Worm (Caenorhabditis elegans) whole organism, young adult: ENCODE results near the gene C26E6.1.
A peak's percentile ranks its signal among the peaks of the same experiment; 100 is the strongest.
"Not testable (repeated sequence)": the region's sequence is repeated elsewhere in the genome, so short reads cannot be mapped to it uniquely, and the experiment has no call there.

ENCODE experiments used
- B0336.3 ChIP-seq: fragments of 200-800 bp; sonication (Bioruptor generic); IDR thresholded peaks from 2 replicates; pipeline ENCODE4 v1.3.6; 2022; ENCODE audit warnings: missing genetic modification characterization, missing compliant biosample characterization
- C06A6.2 ChIP-seq: fragments of 200-800 bp; sonication (Bioruptor generic); conservative IDR thresholded peaks from 2 replicates; pipeline ENCODE4 v1.3.6; 2022; ENCODE audit warnings: missing genetic modification characterization, missing compliant biosample characterization
- C17E4.6 ChIP-seq: fragments of 200-800 bp; sonication (Bioruptor generic); IDR thresholded peaks from 2 replicates; pipeline ENCODE4 v1.3.6; 2022; ENCODE audit warnings: missing genetic modification reagents, missing genetic modification characterization, missing compliant biosample characterization
- F23B12.7 ChIP-seq: sonication (generic microtip); optimal IDR thresholded peaks from 2 replicates; lab custom pipeline; 2017; ENCODE audit warnings: missing genetic modification characterization, mild to moderate bottlenecking, missing compliant biosample characterization, antibody characterized with exemption, moderate library complexity; ENCODE audit not compliant: insufficient read depth
- F33H1.4 ChIP-seq: fragments of 200-800 bp; sonication (Bioruptor generic); IDR thresholded peaks from 2 replicates; pipeline ENCODE4 v1.3.6; 2022; ENCODE audit warnings: missing genetic modification reagents, missing genetic modification characterization, missing compliant biosample characterization
- K11D2.4 ChIP-seq: fragments of 200-800 bp; sonication (Bioruptor generic); IDR thresholded peaks from 2 replicates; pipeline ENCODE4 v1.3.6; 2022; ENCODE audit warnings: missing genetic modification reagents, missing genetic modification characterization, missing compliant biosample characterization
- Y67H2A.10 ChIP-seq: fragments of 200-800 bp; sonication (Bioruptor generic); conservative IDR thresholded peaks from 2 replicates; pipeline ENCODE4 v1.3.6; 2022; ENCODE audit warnings: missing genetic modification reagents, missing genetic modification characterization, missing compliant biosample characterization
- Y95B8A.8 ChIP-seq: fragments of 200-800 bp; sonication (Bioruptor generic); IDR thresholded peaks from 2 replicates; pipeline ENCODE4 v1.3.6; 2022; ENCODE audit warnings: missing genetic modification reagents, missing genetic modification characterization, missing compliant biosample characterization
- attf-3 ChIP-seq: fragments of 200-800 bp; sonication (Bioruptor generic); conservative IDR thresholded peaks from 2 replicates; pipeline ENCODE4 v1.3.6; 2022; ENCODE audit warnings: missing genetic modification reagents, missing genetic modification characterization, missing compliant biosample characterization
- attf-5 ChIP-seq: fragments of 200-800 bp; sonication (Bioruptor generic); optimal IDR thresholded peaks from 2 replicates; lab custom pipeline; 2018; ENCODE audit warnings: mild to moderate bottlenecking, missing genetic modification characterization, missing compliant biosample characterization
- cebp-1 ChIP-seq, 2 experiments: fragments of 200-800 bp in 1 of 2; sonication (Bioruptor generic) in 1 of 2; sonication (generic microtip) in 1 of 2; IDR thresholded peaks in 1 of 2; optimal IDR thresholded peaks in 1 of 2; 2 replicates each; pipeline versions ENCODE4 v1.3.6 to Lab custom; 2017 to 2022; ENCODE audit warnings: missing compliant biosample characterization in 2 of 2, missing genetic modification characterization in 2 of 2, mild to moderate bottlenecking in 1 of 2, missing genetic modification reagents in 1 of 2, moderate library complexity in 1 of 2
- cebp-2 ChIP-seq: fragments of 200-800 bp; sonication (Bioruptor generic); IDR thresholded peaks from 2 replicates; pipeline ENCODE4 v1.3.6; 2022; ENCODE audit warnings: missing genetic modification characterization, missing compliant biosample characterization
- ceh-100 ChIP-seq: fragments of 200-800 bp; sonication (Bioruptor generic); IDR thresholded peaks from 2 replicates; pipeline ENCODE4 v1.3.6; 2022; ENCODE audit warnings: missing genetic modification reagents, missing genetic modification characterization, missing compliant biosample characterization
- ceh-27 ChIP-seq: fragments of 200-800 bp; sonication (Bioruptor generic); optimal IDR thresholded peaks from 2 replicates; lab custom pipeline; 2018; ENCODE audit warnings: mild to moderate bottlenecking, missing genetic modification characterization, moderate library complexity, missing compliant biosample characterization
- ceh-91 ChIP-seq: fragments of 200-800 bp; sonication (Bioruptor generic); IDR thresholded peaks from 2 replicates; pipeline ENCODE4 v1.3.6; 2022; ENCODE audit warnings: missing genetic modification reagents, missing genetic modification characterization, missing compliant biosample characterization
- dpff-1 ChIP-seq: sonication (generic microtip); optimal IDR thresholded peaks from 2 replicates; lab custom pipeline; 2017; ENCODE audit warnings: mild to moderate bottlenecking, missing genetic modification characterization, missing compliant biosample characterization
- egrh-3 ChIP-seq: fragments of 200-800 bp; sonication (Bioruptor generic); IDR thresholded peaks from 2 replicates; pipeline ENCODE4 v1.3.6; 2022; ENCODE audit warnings: missing genetic modification reagents, missing genetic modification characterization, missing compliant biosample characterization
- hlh-12 ChIP-seq: sonication (generic microtip); optimal IDR thresholded peaks from 2 replicates; lab custom pipeline; 2016; ENCODE audit warnings: missing genetic modification characterization, missing compliant biosample characterization
- hmg-1.2 ChIP-seq: fragments of 200-800 bp; sonication (Bioruptor generic); IDR thresholded peaks from 2 replicates; pipeline ENCODE4 v1.3.6; 2022; ENCODE audit warnings: missing genetic modification reagents, missing genetic modification characterization, missing compliant biosample characterization
- lin-26 ChIP-seq: fragments of 200-800 bp; sonication (Bioruptor generic); IDR thresholded peaks from 2 replicates; pipeline ENCODE4 v1.3.6; 2022; ENCODE audit warnings: missing genetic modification reagents, missing genetic modification characterization, missing compliant biosample characterization
- lin-35 ChIP-seq, 3 experiments: fragments of 150-350 bp in 2 of 3; sonication (generic microtip) in 1 of 3; optimal IDR thresholded peaks; 2 replicates each; lab custom pipeline; 2014 to 2018; ENCODE audit warnings: missing biosample characterization in 3 of 3, missing genetic modification characterization in 3 of 3, missing genetic modification reagents in 3 of 3
- lin-40 ChIP-seq: sonication (generic microtip); optimal IDR thresholded peaks from 2 replicates; lab custom pipeline; 2016; ENCODE audit warnings: missing genetic modification characterization, mild to moderate bottlenecking, missing compliant biosample characterization, missing genotype, missing genetic modification reagents
- lin-54 ChIP-seq: fragments of 200-800 bp; sonication (Bioruptor generic); optimal IDR thresholded peaks from 2 replicates; lab custom pipeline; 2018; ENCODE audit warnings: mild to moderate bottlenecking, missing genetic modification characterization, missing compliant biosample characterization
- lsl-1 ChIP-seq: fragments of 200-800 bp; sonication (Bioruptor generic); optimal IDR thresholded peaks from 2 replicates; lab custom pipeline; 2018; ENCODE audit warnings: mild to moderate bottlenecking, missing genetic modification characterization, moderate library complexity, missing compliant biosample characterization
- madf-6 ChIP-seq: fragments of 200-800 bp; sonication (Bioruptor generic); IDR thresholded peaks from 2 replicates; pipeline ENCODE4 v1.3.6; 2022; ENCODE audit warnings: missing genetic modification reagents, missing genetic modification characterization, missing compliant biosample characterization
- mcd-1 ChIP-seq: fragments of 200-800 bp; sonication (Bioruptor generic); IDR thresholded peaks from 2 replicates; pipeline ENCODE4 v1.3.6; 2022; ENCODE audit warnings: missing genetic modification reagents, missing genetic modification characterization, missing compliant biosample characterization
- mel-28 ChIP-seq: sonication (generic microtip); optimal IDR thresholded peaks from 2 replicates; lab custom pipeline; 2016; ENCODE audit warnings: borderline replicate concordance, mild to moderate bottlenecking, missing genetic modification characterization, missing compliant biosample characterization
- nfyb-1 ChIP-seq: fragments of 200-800 bp; sonication (Bioruptor generic); IDR thresholded peaks from 2 replicates; pipeline ENCODE4 v1.3.6; 2022; ENCODE audit warnings: missing genetic modification reagents, missing genetic modification characterization, missing compliant biosample characterization
- nhr-120 ChIP-seq: fragments of 200-800 bp; sonication (Bioruptor generic); IDR thresholded peaks from 2 replicates; pipeline ENCODE4 v1.3.6; 2022; ENCODE audit warnings: missing genetic modification characterization, missing compliant biosample characterization
- pbrm-1 ChIP-seq: fragments of 200-800 bp; sonication (Bioruptor generic); IDR thresholded peaks from 2 replicates; pipeline ENCODE4 v1.3.6; 2022; ENCODE audit warnings: missing genetic modification reagents, missing genetic modification characterization, missing compliant biosample characterization
- pha-4 ChIP-seq: fragments of 150-350 bp; sonication (generic microtip); optimal IDR thresholded peaks from 2 replicates; lab custom pipeline; 2014; ENCODE audit warnings: missing biosample characterization, missing genetic modification reagents, missing genetic modification characterization
- rpc-1 ChIP-seq, 2 experiments: fragments of 150-350 bp in 1 of 2; sonication (generic microtip) in 1 of 2; optimal IDR thresholded peaks; 2 replicates each; lab custom pipeline; 2014 to 2018; ENCODE audit warnings: missing biosample characterization in 1 of 2, missing genetic modification characterization in 1 of 2, missing genetic modification reagents in 1 of 2, missing genotype in 1 of 2
- snpc-4 ChIP-seq, 5 experiments: fragments of 150-350 bp in 1 of 5; sonication (generic microtip) in 4 of 5; optimal IDR thresholded peaks; 2 replicates each; lab custom pipeline; 2014 to 2018; ENCODE audit warnings: missing genetic modification characterization in 5 of 5, missing biosample characterization in 3 of 5, antibody characterized with exemption in 2 of 5, mild to moderate bottlenecking in 2 of 5, missing compliant biosample characterization in 2 of 5, missing genotype in 2 of 5, moderate library complexity in 2 of 5, missing genetic modification reagents in 1 of 5
- zfh-2 ChIP-seq: fragments of 200-800 bp; sonication (Bioruptor generic); conservative IDR thresholded peaks from 2 replicates; pipeline ENCODE4 v1.3.6; 2022; ENCODE audit warnings: missing genetic modification reagents, missing genetic modification characterization, missing compliant biosample characterization
- ztf-18 ChIP-seq: sonication (generic microtip); optimal IDR thresholded peaks from 2 replicates; lab custom pipeline; 2016; ENCODE audit warnings: missing genotype, mild to moderate bottlenecking, missing genetic modification characterization, missing compliant biosample characterization
- ztf-26 ChIP-seq: sonication (generic microtip); optimal IDR thresholded peaks from 2 replicates; lab custom pipeline; 2017; ENCODE audit warnings: missing genetic modification characterization, missing compliant biosample characterization
- ztf-3 ChIP-seq: fragments of 200-800 bp; sonication (Bioruptor generic); optimal IDR thresholded peaks from 2 replicates; lab custom pipeline; 2018; ENCODE audit warnings: mild to moderate bottlenecking, missing genetic modification characterization, missing compliant biosample characterization

C26E6.1 gene

ce11 chrIII:4918906-4919305 is 37.8 kb upstream of the C26E6.1 start:
- TF ChIP-seq mel-28 (tag; lab: Kevin White, UChicago) (no peak), pha-4 (tag; lab: Kevin White, UChicago) (no peak), snpc-4 (GFP tag; optimal IDR thresholded peaks at IDR 0.05; lab: Kevin White, UChicago) (no peak), snpc-4 (tag; optimal IDR thresholded peaks at IDR 0.05; lab: Kevin White, UChicago) (no peak), F23B12.7 (tag; lab: Kevin White, UChicago) (no peak), lin-35 (GFP tag; optimal IDR thresholded peaks at IDR 0.05; lab: Kevin White, UChicago) (no peak), lsl-1 (GFP tag; lab: Kevin White, UChicago) (no peak), dpff-1 (tag; lab: Kevin White, UChicago) (no peak)
- TF ChIP-seq, all 124 proteins: peak for 0

DNA sequence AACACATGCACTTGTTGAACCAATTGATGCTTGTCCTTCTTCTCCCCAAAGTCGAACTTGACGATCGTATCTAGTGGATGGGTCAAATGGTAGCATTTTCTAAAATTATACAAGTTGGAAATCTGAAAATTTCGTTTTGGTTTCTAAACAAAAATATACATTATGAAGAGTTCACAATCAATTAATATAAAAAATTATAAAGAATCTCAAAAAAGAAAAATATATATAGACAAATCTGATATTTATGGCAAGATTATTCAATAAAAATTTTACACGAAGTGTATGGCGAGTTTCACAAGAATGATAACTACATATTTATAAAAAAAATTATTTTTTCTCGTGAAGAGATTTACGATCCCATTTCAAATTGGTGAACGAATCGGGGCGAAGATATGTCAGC is 36.4 kb upstream of the C26E6.1 start, which contains the start of gene ula-1:
TSS of gene ula-1 (minus strand) at position 101 of the 400 bp plus-strand sequence.
- no peak for TF ChIP-seq hlh-12 (tag; lab: Kevin White, UChicago)
- no peak for TF ChIP-seq ztf-3
- no peak for TF ChIP-seq B0336.3 (GFP tag; lab: Robert Waterston, UW)
- no peak for TF ChIP-seq madf-6 (GFP tag; lab: Robert Waterston, UW)
- TF ChIP-seq ceh-27 (GFP tag; lab: Kevin White, UChicago): no peak

DNA sequence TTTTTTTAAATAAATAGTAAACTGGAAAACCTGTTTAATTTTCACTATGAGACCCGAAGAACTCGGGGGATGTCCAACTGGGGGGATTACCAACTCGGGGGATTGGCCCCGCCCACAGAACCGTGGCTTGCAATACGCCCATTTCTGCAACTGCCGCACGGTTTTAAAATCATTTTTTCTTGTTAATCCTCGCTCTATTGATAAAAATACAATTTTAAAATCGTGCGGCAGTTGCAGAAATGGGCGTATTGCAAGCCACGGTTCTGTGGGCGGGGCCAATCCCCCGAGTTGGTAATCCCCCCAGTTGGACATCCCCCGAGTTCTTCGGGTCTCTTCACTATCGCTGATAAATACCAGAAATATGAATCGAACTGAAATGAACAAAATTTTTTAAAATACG is 34.6 kb upstream of the C26E6.1 start, which contains the start of gene mmab-1:
TSS of gene mmab-1 (minus strand) at position 95 of the 400 bp plus-strand sequence.
- TF ChIP-seq attf-5 (GFP tag; lab: Kevin White, UChicago): peak; percentile 34
- TF ChIP-seq egrh-3 (GFP tag; lab: Robert Waterston, UW): peak; percentile 34
- TF ChIP-seq rpc-1 (optimal IDR thresholded peaks at IDR 0.05; lab: Kevin White, UChicago): peak; percentile 15
- not testable (repeated sequence) for TF ChIP-seq rpc-1 (tag; optimal IDR thresholded peaks at IDR 0.05; lab: Kevin White, UChicago); snpc-4 (GFP tag; optimal IDR thresholded peaks at IDR 0.05; lab: Kevin White, UChicago); cebp-1 (GFP tag; IDR thresholded peaks at IDR 0.05; lab: Robert Waterston, UW)
- peak in 2 of 4 experiments; percentile 5 to 25 for TF ChIP-seq snpc-4 (tag; optimal IDR thresholded peaks at IDR 0.05; lab: Kevin White, UChicago)
- peak; percentile 55; the same call in 1 of the 2 replicates for TF ChIP-seq pbrm-1 (GFP tag; lab: Robert Waterston, UW)
- TF ChIP-seq C06A6.2: peak; percentile 84
- TF ChIP-seq F33H1.4 (GFP tag; lab: Robert Waterston, UW): peak; percentile 44
- peak; percentile 11 for TF ChIP-seq lin-54
- TF ChIP-seq nhr-120 (GFP tag; lab: Robert Waterston, UW): 0 out of 2 replicates have a peak, but pooled peaks have one; percentile 76
- TF ChIP-seq ceh-100: peak; percentile 90
- TF ChIP-seq ztf-26 (tag; lab: Kevin White, UChicago): peak; percentile 8
- 0 out of 2 replicates have a peak, but pooled peaks have one; percentile 34 for TF ChIP-seq zfh-2 (GFP tag; lab: Robert Waterston, UW)
- TF ChIP-seq K11D2.4 (GFP tag; lab: Robert Waterston, UW): peak; percentile 73
- peak; percentile 6 for TF ChIP-seq ztf-18 (tag; lab: Kevin White, UChicago)
- TF ChIP-seq cebp-2 (GFP tag; lab: Robert Waterston, UW): 0 out of 2 replicates have a peak, but pooled peaks have one; percentile 10
- TF ChIP-seq attf-3 (GFP tag; lab: Robert Waterston, UW): peak; percentile 18; the same call in 1 of the 2 replicates
- TF ChIP-seq hmg-1.2: peak; percentile 13; the same call in 1 of the 2 replicates
- peak; percentile 18; the same call in 1 of the 2 replicates for TF ChIP-seq lin-26 (GFP tag; lab: Robert Waterston, UW)
- peak; percentile 55 for TF ChIP-seq nfyb-1 (GFP tag; lab: Robert Waterston, UW)
- TF ChIP-seq Y95B8A.8 (GFP tag; lab: Robert Waterston, UW): 0 out of 2 replicates have a peak, but pooled peaks have one; percentile 12
- peak; percentile 27 for TF ChIP-seq lin-40 (tag; lab: Kevin White, UChicago)
- peak; percentile 89 for TF ChIP-seq mcd-1
- TF ChIP-seq Y67H2A.10 (GFP tag; lab: Robert Waterston, UW): peak; percentile 42; the same call in 1 of the 2 replicates
- 0 out of 2 replicates have a peak, but pooled peaks have one; percentile 11 for TF ChIP-seq ceh-91 (GFP tag; lab: Robert Waterston, UW)
- peak; percentile 21; the same call in 1 of the 2 replicates for TF ChIP-seq C17E4.6
- TF ChIP-seq cebp-1 (tag; optimal IDR thresholded peaks at IDR 0.05; lab: Kevin White, UChicago): peak; percentile 36
